Worm (Caenorhabditis elegans) whole organism, mixed stage, embryonic: ENCODE results near the gene irld-67.

Experiments used
- M03D4.4 ChIP-seq: sonication (generic microtip); optimal IDR thresholded peaks from 2 replicates; lab custom pipeline; 2017; ENCODE audit warnings: mild to moderate bottlenecking, missing genetic modification characterization, missing compliant biosample characterization
- bed-3 ChIP-seq: fragments of 200-800 bp; sonication (Bioruptor generic); optimal IDR thresholded peaks from 3 replicates; lab custom pipeline; 2018; ENCODE audit warnings: mild to moderate bottlenecking, missing genetic modification characterization, moderate library complexity, missing compliant biosample characterization
- blmp-1 ChIP-seq: fragments of 150-350 bp; optimal IDR thresholded peaks from 2 replicates; lab custom pipeline; 2014; ENCODE audit warnings: missing biosample characterization, missing genetic modification characterization
- ceh-39 ChIP-seq: fragments of 150-350 bp; optimal IDR thresholded peaks from 2 replicates; lab custom pipeline; 2014; ENCODE audit warnings: missing biosample characterization, missing genetic modification characterization
- ceh-43 ChIP-seq: fragments of 200-800 bp; sonication (Bioruptor generic); optimal IDR thresholded peaks from 2 replicates; lab custom pipeline; 2018; ENCODE audit warnings: mild to moderate bottlenecking, missing genetic modification characterization, moderate library complexity, missing compliant biosample characterization
- ceh-83 ChIP-seq: fragments of 200-800 bp; sonication (Bioruptor generic); optimal IDR thresholded peaks from 2 replicates; lab custom pipeline; 2018; ENCODE audit warnings: mild to moderate bottlenecking, missing genetic modification characterization, missing compliant biosample characterization
- ces-1 ChIP-seq: fragments of 150-350 bp; optimal IDR thresholded peaks from 2 replicates; lab custom pipeline; 2014; ENCODE audit warnings: missing biosample characterization, missing genetic modification reagents, missing genetic modification characterization
- cnd-1 ChIP-seq: fragments of 200-800 bp; sonication (Bioruptor generic); optimal IDR thresholded peaks from 2 replicates; lab custom pipeline; 2018; ENCODE audit warnings: mild to moderate bottlenecking, missing genetic modification characterization, missing compliant biosample characterization
- drap-1 ChIP-seq: fragments of 200-800 bp; sonication (Bioruptor generic); optimal IDR thresholded peaks from 3 replicates; lab custom pipeline; 2018; ENCODE audit warnings: mild to moderate bottlenecking, missing genetic modification characterization, missing compliant biosample characterization
- elt-1 ChIP-seq: sonication (generic microtip); optimal IDR thresholded peaks from 2 replicates; lab custom pipeline; 2017; ENCODE audit warnings: missing genetic modification characterization, mild to moderate bottlenecking, missing compliant biosample characterization, antibody characterized with exemption, moderate library complexity, borderline replicate concordance; ENCODE audit not compliant: insufficient read depth
- elt-3 ChIP-seq: fragments of 150-350 bp; optimal IDR thresholded peaks from 2 replicates; lab custom pipeline; 2014; ENCODE audit warnings: missing biosample characterization, missing genetic modification characterization
- flh-1 ChIP-seq: fragments of 200-800 bp; sonication (Bioruptor generic); optimal IDR thresholded peaks from 2 replicates; lab custom pipeline; 2018; ENCODE audit warnings: mild to moderate bottlenecking, missing genetic modification characterization, moderate library complexity, missing compliant biosample characterization
- ham-2 ChIP-seq: fragments of 200-800 bp; sonication (Bioruptor generic); optimal IDR thresholded peaks from 2 replicates; lab custom pipeline; 2018; ENCODE audit warnings: mild to moderate bottlenecking, missing genetic modification characterization, missing compliant biosample characterization
- hlh-1 ChIP-seq: fragments of 150-350 bp; optimal IDR thresholded peaks from 2 replicates; lab custom pipeline; 2014; ENCODE audit warnings: missing biosample characterization, missing genetic modification reagents, missing genetic modification characterization
- lsy-2 ChIP-seq: fragments of 150-350 bp; optimal IDR thresholded peaks from 2 replicates; lab custom pipeline; 2014; ENCODE audit warnings: missing biosample characterization, missing genetic modification characterization
- mab-5 ChIP-seq: fragments of 150-350 bp; optimal IDR thresholded peaks from 2 replicates; lab custom pipeline; 2014; ENCODE audit warnings: missing biosample characterization, missing genetic modification characterization
- nhr-12 ChIP-seq: fragments of 150-350 bp; optimal IDR thresholded peaks from 2 replicates; lab custom pipeline; 2014; ENCODE audit warnings: missing biosample characterization, missing genetic modification characterization
- nhr-2 ChIP-seq: fragments of 150-350 bp; optimal IDR thresholded peaks from 2 replicates; lab custom pipeline; 2014; ENCODE audit warnings: missing biosample characterization, missing genetic modification characterization
- nhr-237 ChIP-seq: fragments of 150-350 bp; optimal IDR thresholded peaks from 2 replicates; lab custom pipeline; 2014; ENCODE audit warnings: missing biosample characterization, missing genetic modification characterization
- nhr-28 ChIP-seq: fragments of 150-350 bp; optimal IDR thresholded peaks from 2 replicates; lab custom pipeline; 2014; ENCODE audit warnings: missing biosample characterization, missing genetic modification characterization
- nhr-76 ChIP-seq: sonication (generic microtip); optimal IDR thresholded peaks from 2 replicates; lab custom pipeline; 2017; ENCODE audit warnings: missing biosample characterization, missing genetic modification characterization
- pha-4 ChIP-seq: fragments of 150-350 bp; optimal IDR thresholded peaks from 2 replicates; lab custom pipeline; 2018; ENCODE audit warnings: missing biosample characterization, missing genetic modification reagents, missing genetic modification characterization
- sem-2 ChIP-seq: fragments of 200-800 bp; sonication (Bioruptor generic); optimal IDR thresholded peaks from 2 replicates; lab custom pipeline; 2018; ENCODE audit warnings: mild to moderate bottlenecking, missing genetic modification characterization, missing compliant biosample characterization
- snpc-4 ChIP-seq: fragments of 150-350 bp; optimal IDR thresholded peaks from 2 replicates; lab custom pipeline; 2014; ENCODE audit warnings: missing biosample characterization, missing genetic modification characterization
- sptf-1 ChIP-seq: sonication (generic microtip); optimal IDR thresholded peaks from 2 replicates; lab custom pipeline; 2017; ENCODE audit warnings: mild to moderate bottlenecking, missing genetic modification characterization, moderate library complexity, missing compliant biosample characterization
- tbx-8 ChIP-seq: fragments of 200-800 bp; sonication (Bioruptor generic); optimal IDR thresholded peaks from 2 replicates; lab custom pipeline; 2018; ENCODE audit warnings: mild to moderate bottlenecking, missing genetic modification characterization, moderate library complexity, missing compliant biosample characterization
- unc-120 ChIP-seq: sonication (generic microtip); optimal IDR thresholded peaks from 2 replicates; lab custom pipeline; 2017; ENCODE audit warnings: missing genetic modification characterization, missing compliant biosample characterization; ENCODE audit not compliant: poor library complexity, severe bottlenecking
- zip-8 ChIP-seq: fragments of 150-350 bp; optimal IDR thresholded peaks from 2 replicates; lab custom pipeline; 2014; ENCODE audit warnings: missing biosample characterization, missing genetic modification characterization
- ztf-11 ChIP-seq: fragments of 150-350 bp; optimal IDR thresholded peaks from 2 replicates; lab custom pipeline; 2014; ENCODE audit warnings: missing biosample characterization, missing genetic modification characterization

Gene irld-67

DNA sequence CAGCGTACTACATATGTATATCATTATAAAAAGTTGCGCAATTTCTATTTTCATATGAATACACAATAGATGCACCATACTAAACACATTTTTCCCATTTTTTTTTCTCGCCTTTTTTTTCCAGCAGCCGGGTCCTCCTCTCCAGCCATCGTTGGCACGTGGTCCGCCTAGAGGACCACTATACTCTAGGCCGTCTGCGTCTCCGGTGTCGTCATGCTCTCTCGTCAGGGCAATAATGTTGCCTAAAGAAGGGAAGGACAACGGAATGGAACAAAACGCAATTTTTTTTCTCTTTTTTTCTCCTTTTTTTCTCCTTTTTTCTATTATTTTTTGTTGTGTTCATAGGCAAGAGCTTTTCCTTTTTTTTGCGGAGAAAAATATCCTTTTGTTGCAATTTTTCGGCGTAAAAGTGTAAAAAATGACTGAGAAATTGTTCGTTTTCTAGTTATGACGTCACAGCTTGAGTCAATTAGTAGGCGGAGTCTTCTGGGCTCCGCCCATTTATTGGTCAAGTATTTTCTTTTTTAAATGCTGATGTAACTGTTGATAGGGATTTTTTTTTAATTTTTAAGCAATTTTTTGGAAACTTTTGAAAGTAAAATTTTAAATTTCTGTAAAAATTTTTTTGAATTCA, 28.4 kb upstream of the irld-67 start:
- TF ChIP-seq zip-8 (peak; percentile 77), snpc-4 (tag; lab: Kevin White, UChicago) (no peak)
- TF ChIP-seq, all 35 proteins: peak for 1

DNA sequence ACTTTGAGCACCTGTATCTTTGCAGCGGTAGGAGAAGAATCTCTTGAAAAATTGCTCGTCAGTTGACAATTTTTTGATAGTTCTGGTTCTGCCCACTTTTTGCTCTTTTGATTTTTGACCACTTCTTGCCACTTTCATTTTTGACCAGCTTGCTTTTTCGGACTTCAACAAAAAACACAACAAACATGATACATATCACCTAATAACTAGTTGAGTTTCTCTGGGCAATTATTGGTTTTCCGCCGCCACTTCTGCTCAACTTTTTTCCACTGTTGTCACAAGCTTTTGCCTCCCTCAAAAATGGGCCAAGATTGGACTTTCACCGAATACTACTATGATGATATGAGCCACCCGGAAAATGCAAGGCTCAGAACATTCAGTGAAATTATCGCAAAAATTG, 24.1 kb upstream of the irld-67 start, which contains the start of gene srw-60:
Gene srw-60, plus strand, starts transcription at position 301 of the 400 bp plus-strand sequence.
- TF ChIP-seq nhr-237 (tag; lab: Kevin White, UChicago) (no peak), zip-8 (no peak), lsy-2 (tag; lab: Kevin White, UChicago) (no peak)

DNA sequence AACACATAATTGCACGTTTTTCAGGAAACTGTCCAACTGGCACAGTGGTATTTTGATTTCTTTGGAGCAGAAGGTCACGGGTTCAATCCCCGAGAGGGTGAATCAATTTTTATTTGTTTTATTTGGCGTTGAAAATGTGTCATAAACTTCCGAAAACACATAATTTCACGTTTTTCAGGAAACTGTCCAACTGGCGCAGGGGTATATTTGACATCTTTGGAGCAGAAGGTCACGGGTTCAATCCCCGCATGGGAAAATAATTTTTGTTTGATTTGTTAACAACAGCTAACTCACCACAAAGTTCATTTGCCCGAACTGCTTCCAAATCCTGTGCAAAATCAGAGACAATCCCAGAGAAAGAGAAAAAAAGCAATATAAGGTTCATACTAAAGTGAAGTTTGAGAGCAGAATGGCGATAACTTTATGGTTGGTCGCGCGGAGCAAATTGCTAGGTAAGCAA, 21.4 kb upstream of the irld-67 start, which contains the start of gene irld-48:
Gene irld-48, plus strand, starts transcription at position 410 of the 460 bp plus-strand sequence.
- TF ChIP-seq sptf-1 (tag; lab: Kevin White, UChicago) (no peak), nhr-237 (tag; lab: Kevin White, UChicago) (no peak), ham-2 (GFP tag; lab: Kevin White, UChicago) (no peak), nhr-76 (tag; lab: Kevin White, UChicago) (no peak), sem-2 (GFP tag; lab: Kevin White, UChicago) (no peak), cnd-1 (tag; lab: Kevin White, UChicago) (no peak), tbx-8 (GFP tag; lab: Kevin White, UChicago) (no peak), nhr-2 (no peak), ces-1 (no peak), M03D4.4 (no peak), ceh-39 (tag; lab: Kevin White, UChicago) (no peak), zip-8 (no peak), ceh-83 (GFP tag; lab: Kevin White, UChicago) (no peak), hlh-1 (tag; lab: Kevin White, UChicago) (no peak), blmp-1 (tag; lab: Kevin White, UChicago) (no peak)

DNA sequence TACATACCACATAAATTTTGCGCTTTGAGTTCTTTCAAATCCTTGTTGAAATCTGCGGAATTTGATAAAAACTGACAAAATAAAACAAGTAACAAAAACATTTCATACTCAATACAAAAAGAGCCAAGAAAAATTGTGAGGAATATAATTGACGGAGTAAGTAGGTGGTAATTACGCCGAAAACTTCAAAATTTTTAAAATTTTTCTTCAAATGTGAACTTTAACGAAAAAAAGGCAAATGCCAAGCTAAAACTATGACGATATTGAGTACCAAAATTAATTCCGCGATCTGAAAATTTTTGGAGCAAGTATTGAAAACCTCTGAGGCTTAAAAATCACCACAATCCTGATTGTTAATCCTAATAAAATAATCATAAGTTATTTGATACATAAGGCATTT, 18.4 kb upstream of the irld-67 start, which contains the start of gene irld-51:
Gene irld-51, minus strand, starts transcription at position 101 of the 400 bp plus-strand sequence.
- no peak for TF ChIP-seq nhr-76 (tag; lab: Kevin White, UChicago)
- TF ChIP-seq nhr-12 (tag; lab: Kevin White, UChicago), result no peak
- TF ChIP-seq blmp-1 (tag; lab: Kevin White, UChicago), result no peak
- no peak for TF ChIP-seq sptf-1 (tag; lab: Kevin White, UChicago)
- TF ChIP-seq nhr-28, result no peak
- TF ChIP-seq bed-3, result no peak
- no peak for TF ChIP-seq hlh-1 (tag; lab: Kevin White, UChicago)

ce11 chrII:2948614-2949013, 14.4 kb upstream of the irld-67 start:
- TF ChIP-seq nhr-76 (tag; lab: Kevin White, UChicago) (no peak), elt-1 (tag; lab: Kevin White, UChicago) (no peak), nhr-237 (tag; lab: Kevin White, UChicago) (no peak), ceh-39 (tag; lab: Kevin White, UChicago) (no peak), ces-1 (no peak), pha-4 (tag; lab: Kevin White, UChicago) (no peak), ham-2 (GFP tag; lab: Kevin White, UChicago) (no peak)

DNA sequence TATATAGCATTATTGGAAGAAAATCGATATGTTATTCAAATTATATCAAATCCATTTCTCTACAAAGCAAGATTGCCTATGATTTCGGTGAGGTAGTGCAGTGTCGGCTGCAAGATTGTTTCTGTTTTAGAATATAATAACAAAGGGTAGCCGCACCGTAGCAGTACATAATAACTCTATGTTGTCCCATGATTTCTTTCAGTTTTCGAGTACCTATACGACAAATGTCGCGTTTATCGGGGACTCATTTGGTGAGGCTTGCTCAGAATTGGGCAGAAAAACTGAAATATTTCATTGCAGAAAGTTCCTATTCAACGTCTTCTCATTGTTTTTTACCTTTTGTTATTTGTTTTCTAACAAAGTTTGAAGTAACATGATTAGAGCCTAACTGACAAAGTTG, 12.2 kb upstream of the irld-67 start, which contains the start of gene srw-79:
Gene srw-79, plus strand, starts transcription at position 301 of the 400 bp plus-strand sequence.
- no peak for TF ChIP-seq flh-1 (GFP tag; lab: Kevin White, UChicago)

DNA sequence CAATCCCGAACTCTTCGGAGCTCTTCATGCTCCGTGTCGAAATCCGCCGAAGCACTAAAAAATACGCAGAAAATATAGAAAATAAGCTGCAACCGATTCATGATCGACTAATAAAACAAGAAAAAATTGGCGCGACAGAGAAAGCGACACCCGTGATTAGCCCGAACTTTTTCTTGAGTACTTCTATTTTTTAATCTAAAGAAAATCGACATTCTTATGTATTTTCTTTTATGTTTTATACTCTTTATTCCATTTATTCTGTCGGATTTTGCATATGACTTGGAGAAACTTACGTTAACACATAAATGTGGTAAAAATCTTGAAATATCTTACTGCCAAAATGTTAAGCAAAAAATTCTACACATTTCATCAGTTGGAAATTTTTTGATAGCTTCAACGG, 9.7 kb upstream of the irld-67 start, which contains the start of the genes irld-50 and irld-49:
Gene irld-50, minus strand, starts transcription at position 101 of the 400 bp plus-strand sequence.
Gene irld-49, plus strand, starts transcription at position 211 of the 400 bp plus-strand sequence.
- TF ChIP-seq drap-1 (GFP tag; lab: Kevin White, UChicago) (no peak), nhr-12 (tag; lab: Kevin White, UChicago) (no peak), nhr-76 (tag; lab: Kevin White, UChicago) (no peak), sptf-1 (tag; lab: Kevin White, UChicago) (no peak), ceh-43 (GFP tag; lab: Kevin White, UChicago) (no peak), ztf-11 (no peak), flh-1 (GFP tag; lab: Kevin White, UChicago) (no peak), lsy-2 (tag; lab: Kevin White, UChicago) (no peak), unc-120 (tag; lab: Kevin White, UChicago) (no peak), mab-5 (tag; lab: Kevin White, UChicago) (no peak), elt-3 (tag; lab: Kevin White, UChicago) (no peak)
